Fruit fly (Drosophila melanogaster) whole organism, adult: Measurements from ENCODE around the gene CG33920.

ENCODE experiments used
- CG11617 ChIP-seq: fragments of 200-800 bp; sonication (Bioruptor generic); optimal IDR thresholded peaks from 2 replicates; lab custom pipeline; 2017; ENCODE audit warnings: mild to moderate bottlenecking, missing biosample characterization, missing genetic modification reagents, missing genetic modification characterization
- CG12768 ChIP-seq: fragments of 200-800 bp; sonication (Bioruptor generic); optimal IDR thresholded peaks from 2 replicates; lab custom pipeline; 2017; ENCODE audit warnings: missing biosample characterization, missing genetic modification characterization, mild to moderate bottlenecking, moderate library complexity, missing genetic modification reagents
- CG14711 ChIP-seq: fragments of 200-800 bp; sonication (Bioruptor generic); optimal IDR thresholded peaks from 2 replicates; lab custom pipeline; 2018; ENCODE audit warnings: missing biosample characterization, mild to moderate bottlenecking, missing genetic modification characterization, moderate library complexity
- CG1620 ChIP-seq: fragments of 200-800 bp; sonication (Bioruptor generic); optimal IDR thresholded peaks from 2 replicates; lab custom pipeline; 2016; ENCODE audit warnings: missing biosample characterization, missing genetic modification characterization
- CG33017 ChIP-seq: fragments of 200-800 bp; sonication (Bioruptor generic); optimal IDR thresholded peaks from 2 replicates; lab custom pipeline; 2018; ENCODE audit warnings: missing biosample characterization, mild to moderate bottlenecking, missing genetic modification characterization, moderate library complexity
- CG5204 ChIP-seq: fragments of 200-800 bp; sonication (Bioruptor generic); optimal IDR thresholded peaks from 2 replicates; lab custom pipeline; 2016; ENCODE audit warnings: missing biosample characterization, missing genetic modification characterization
- CG7045 ChIP-seq: fragments of 200-800 bp; sonication (Bioruptor generic); optimal IDR thresholded peaks from 2 replicates; lab custom pipeline; 2017; ENCODE audit warnings: missing biosample characterization, mild to moderate bottlenecking, missing genetic modification characterization
- CG7101 ChIP-seq: fragments of 200-800 bp; sonication (Bioruptor generic); optimal IDR thresholded peaks from 2 replicates; lab custom pipeline; 2018; ENCODE audit warnings: missing biosample characterization, mild to moderate bottlenecking, missing genetic modification characterization, moderate library complexity
- Clk ChIP-seq: fragments of 200-800 bp; sonication (Bioruptor generic); optimal IDR thresholded peaks from 2 replicates; lab custom pipeline; 2017; ENCODE audit warnings: missing biosample characterization, missing genetic modification characterization
- Crg-1 ChIP-seq: fragments of 200-800 bp; sonication (Bioruptor generic); optimal IDR thresholded peaks from 2 replicates; lab custom pipeline; 2016; ENCODE audit warnings: missing biosample characterization, missing genetic modification characterization
- Hr96 ChIP-seq: fragments of 200-800 bp; sonication (Bioruptor generic); optimal IDR thresholded peaks from 2 replicates; lab custom pipeline; 2016; ENCODE audit warnings: missing biosample characterization, missing genetic modification characterization
- Mnt ChIP-seq: fragments of 200-800 bp; sonication (Bioruptor generic); optimal IDR thresholded peaks from 2 replicates; lab custom pipeline; 2016; ENCODE audit warnings: missing biosample characterization, mild to moderate bottlenecking, missing genetic modification characterization
- bab1 ChIP-seq: fragments of 200-800 bp; sonication (Bioruptor generic); optimal IDR thresholded peaks from 3 replicates; lab custom pipeline; 2019; ENCODE audit warnings: missing biosample characterization, mild to moderate bottlenecking, missing genetic modification characterization, moderate library complexity
- cic ChIP-seq: fragments of 200-800 bp; sonication (Bioruptor generic); optimal IDR thresholded peaks from 2 replicates; lab custom pipeline; 2017; ENCODE audit warnings: missing biosample characterization, mild to moderate bottlenecking, missing genetic modification characterization, moderate library complexity
- cnc ChIP-seq, 2 experiments: fragments of >200 bp; optimal IDR thresholded peaks; 2 replicates each; lab custom pipeline; 2017
- kay ChIP-seq: fragments of 200-800 bp; sonication (Bioruptor generic); peaks from one replicate; lab custom pipeline; 2016; ENCODE audit warnings: missing biosample characterization, missing genetic modification characterization, borderline replicate concordance
- ovo ChIP-seq: fragments of 200-800 bp; sonication (Bioruptor generic); optimal IDR thresholded peaks from 2 replicates; lab custom pipeline; 2016; ENCODE audit warnings: missing biosample characterization, missing genetic modification characterization
- pad ChIP-seq: fragments of 200-800 bp; sonication (Bioruptor generic); optimal IDR thresholded peaks from 3 replicates; lab custom pipeline; 2017; ENCODE audit warnings: missing biosample characterization, missing genetic modification characterization, mild to moderate bottlenecking, moderate library complexity, missing genetic modification reagents
- tj ChIP-seq: fragments of 200-800 bp; sonication (Bioruptor generic); optimal IDR thresholded peaks from 3 replicates; lab custom pipeline; 2017; ENCODE audit warnings: missing biosample characterization, mild to moderate bottlenecking, missing genetic modification characterization, moderate library complexity
- toe ChIP-seq: fragments of 200-800 bp; sonication (Bioruptor generic); optimal IDR thresholded peaks from 2 replicates; lab custom pipeline; 2016; ENCODE audit warnings: missing biosample characterization, missing genetic modification characterization

The CG33920 gene

dm6 chr3R:31045005-31045404 lies at the start of gene CG33920:
Gene CG33920 (minus strand): TSS chr3R:31045105.
- TF ChIP-seq CG7101 (tag; lab: Kevin White, UChicago): no peak
- no peak for TF ChIP-seq CG7045 (GFP tag; lab: Kevin White, UChicago)
- TF ChIP-seq CG33017 (tag; lab: Kevin White, UChicago): no peak
- no peak for TF ChIP-seq Mnt (GFP tag; lab: Kevin White, UChicago)
- TF ChIP-seq Clk (GFP tag; lab: Kevin White, UChicago): no peak
- no peak for TF ChIP-seq pad (GFP tag; lab: Kevin White, UChicago)
- TF ChIP-seq CG12768 (GFP tag; lab: Kevin White, UChicago): no peak
- TF ChIP-seq Crg-1: no peak
- TF ChIP-seq toe (GFP tag; lab: Kevin White, UChicago): no peak
- TF ChIP-seq cnc (optimal IDR thresholded peaks at IDR 0.05; lab: Kevin White, UChicago): no peak
- TF ChIP-seq CG1620: no peak
- no peak for TF ChIP-seq tj
- no peak for TF ChIP-seq Hr96 (GFP tag; lab: Kevin White, UChicago)

dm6 chr3R:31089985-31090384 lies 45.1 kb upstream of the CG33920 start:
- TF ChIP-seq toe (GFP tag; lab: Kevin White, UChicago): no peak
- no peak for TF ChIP-seq tj
- no peak for TF ChIP-seq kay (GFP tag; lab: Kevin White, UChicago)
- no peak for TF ChIP-seq ovo (GFP tag; lab: Kevin White, UChicago)
- TF ChIP-seq CG33017 (tag; lab: Kevin White, UChicago): no peak
- no peak for TF ChIP-seq CG5204 (GFP tag; lab: Kevin White, UChicago)
- no peak for TF ChIP-seq cic (GFP tag; lab: Kevin White, UChicago)
- TF ChIP-seq CG12768 (GFP tag; lab: Kevin White, UChicago): no peak
- no peak for TF ChIP-seq Mnt (GFP tag; lab: Kevin White, UChicago)
- no peak for TF ChIP-seq bab1 (GFP tag; lab: Kevin White, UChicago)
- no peak for TF ChIP-seq CG11617 (GFP tag; lab: Kevin White, UChicago)
- TF ChIP-seq CG1620: no peak
- no peak for TF ChIP-seq CG7101 (tag; lab: Kevin White, UChicago)
- no peak for TF ChIP-seq CG7045 (GFP tag; lab: Kevin White, UChicago)
- no peak for TF ChIP-seq CG14711 (tag; lab: Kevin White, UChicago)
- TF ChIP-seq pad (GFP tag; lab: Kevin White, UChicago): no peak

dm6 chr3R:31086394-31086793 lies 41.5 kb upstream of the CG33920 start:
- TF ChIP-seq CG5204 (GFP tag; lab: Kevin White, UChicago) (no peak), CG12768 (GFP tag; lab: Kevin White, UChicago) (no peak), bab1 (GFP tag; lab: Kevin White, UChicago) (peak; percentile 33), CG1620 (no peak)

DNA sequence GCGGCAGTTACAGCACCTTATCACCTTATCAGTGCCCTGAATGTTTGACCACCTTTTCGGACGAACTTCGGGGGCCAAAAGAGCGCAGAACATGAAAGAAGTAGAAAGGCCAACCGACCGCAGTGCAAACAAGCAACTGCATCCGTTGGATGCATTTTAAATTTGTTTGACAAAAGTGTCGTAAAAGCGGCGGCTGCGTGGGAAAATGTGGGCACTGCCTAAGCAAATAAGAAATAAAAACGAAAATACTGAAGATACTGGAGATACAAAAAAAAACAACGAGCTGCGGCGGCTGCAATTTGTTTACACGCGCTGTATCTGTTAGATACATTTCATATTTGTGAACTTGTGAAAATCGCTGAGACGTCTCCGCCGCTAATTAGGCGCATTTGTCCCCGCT lies 25.8 kb upstream of the CG33920 start:
- TF ChIP-seq Hr96 (GFP tag; lab: Kevin White, UChicago): no peak
- no peak for TF ChIP-seq CG12768 (GFP tag; lab: Kevin White, UChicago)
- TF ChIP-seq CG1620: no peak
- no peak for TF ChIP-seq cic (GFP tag; lab: Kevin White, UChicago)
- TF ChIP-seq CG11617 (GFP tag; lab: Kevin White, UChicago): no peak

- TF ChIP-seq Mnt (GFP tag; lab: Kevin White, UChicago) (no peak), cnc (optimal IDR thresholded peaks at IDR 0.05; lab: Kevin White, UChicago) (no peak), ovo (GFP tag; lab: Kevin White, UChicago) (no peak), CG33017 (tag; lab: Kevin White, UChicago) (no peak), toe (GFP tag; lab: Kevin White, UChicago) (no peak), CG5204 (GFP tag; lab: Kevin White, UChicago) (no peak), CG1620 (no peak), kay (GFP tag; lab: Kevin White, UChicago) (no peak), bab1 (GFP tag; lab: Kevin White, UChicago) (no peak), Hr96 (GFP tag; lab: Kevin White, UChicago) (no peak), pad (GFP tag; lab: Kevin White, UChicago) (no peak), tj (no peak), CG11617 (GFP tag; lab: Kevin White, UChicago) (no peak), CG14711 (tag; lab: Kevin White, UChicago) (no peak), CG7101 (tag; lab: Kevin White, UChicago) (no peak), Crg-1 (no peak), CG7045 (GFP tag; lab: Kevin White, UChicago) (no peak), Clk (GFP tag; lab: Kevin White, UChicago) (no peak), cic (GFP tag; lab: Kevin White, UChicago) (no peak), CG12768 (GFP tag; lab: Kevin White, UChicago) (no peak)
Observed at dm6 chr3R:31066356-31066755, 21.5 kb upstream of the CG33920 start.

dm6 chr3R:31064653-31065322 lies 19.9 kb upstream of the CG33920 start, which contains the start of gene Sox100B:
Gene Sox100B (plus strand): TSS chr3R:31065253.
- TF ChIP-seq pad (GFP tag; lab: Kevin White, UChicago) (no peak), kay (GFP tag; lab: Kevin White, UChicago) (peak; percentile 41)
